Worm (Caenorhabditis elegans) whole organism, L4 larva: Measurements from ENCODE around the gene tag-120.
A peak's percentile ranks its signal among the peaks of the same experiment; 100 is the strongest.

ENCODE experiments used
- F26F4.8 ChIP-seq: fragments of 200-800 bp; sonication (Bioruptor generic); conservative IDR thresholded peaks from 2 replicates; pipeline ENCODE4 v1.3.6; 2022; ENCODE audit warnings: missing genetic modification characterization, missing compliant biosample characterization
- F37D6.2 ChIP-seq: sonication (generic microtip); optimal IDR thresholded peaks from 2 replicates; lab custom pipeline; 2016; ENCODE audit warnings: mild to moderate bottlenecking, missing genetic modification characterization, missing compliant biosample characterization
- F49E8.2 ChIP-seq: sonication (generic microtip); optimal IDR thresholded peaks from 2 replicates; lab custom pipeline; 2016; ENCODE audit warnings: missing compliant biosample characterization, mild to moderate bottlenecking, missing genetic modification characterization, borderline replicate concordance
- T20F7.1 ChIP-seq: fragments of 200-800 bp; sonication (Bioruptor generic); optimal IDR thresholded peaks from 2 replicates; lab custom pipeline; 2018; ENCODE audit warnings: mild to moderate bottlenecking, missing genetic modification characterization, missing compliant biosample characterization
- Y105C5A.15 ChIP-seq: fragments of 200-800 bp; sonication (Bioruptor generic); IDR thresholded peaks from 2 replicates; pipeline ENCODE4 v1.3.6; 2022; ENCODE audit warnings: missing genetic modification characterization, missing compliant biosample characterization
- Y48G9A.11 ChIP-seq: fragments of 200-800 bp; sonication (Bioruptor generic); IDR thresholded peaks from 2 replicates; pipeline ENCODE4 v1.3.6; 2022; ENCODE audit warnings: missing genetic modification reagents, missing genetic modification characterization, missing compliant biosample characterization
- Y5F2A.4 ChIP-seq: fragments of 200-800 bp; sonication (Bioruptor generic); optimal IDR thresholded peaks from 2 replicates; lab custom pipeline; 2018; ENCODE audit warnings: mild to moderate bottlenecking, missing genetic modification characterization, missing compliant biosample characterization
- Y75B8A.6 ChIP-seq: fragments of 200-800 bp; sonication (Bioruptor generic); IDR thresholded peaks from 2 replicates; pipeline ENCODE4 v1.3.6; 2022; ENCODE audit warnings: missing genetic modification reagents, missing genetic modification characterization, missing compliant biosample characterization
- ZK337.2 ChIP-seq: fragments of 200-800 bp; sonication (Bioruptor generic); IDR thresholded peaks from 2 replicates; pipeline ENCODE4 v1.3.6; 2022; ENCODE audit warnings: missing genetic modification reagents, missing genetic modification characterization, missing compliant biosample characterization
- arid-1 ChIP-seq: fragments of 200-800 bp; sonication (Bioruptor generic); conservative IDR thresholded peaks from 2 replicates; pipeline ENCODE4 v1.3.6; 2022; ENCODE audit warnings: missing genetic modification reagents, missing genetic modification characterization, missing compliant biosample characterization
- ceh-32 ChIP-seq: sonication (generic microtip); optimal IDR thresholded peaks from 2 replicates; lab custom pipeline; 2016; ENCODE audit warnings: mild to moderate bottlenecking, missing genetic modification characterization, missing compliant biosample characterization; ENCODE audit not compliant: poor library complexity
- cey-2 ChIP-seq: sonication (generic microtip); optimal IDR thresholded peaks from 3 replicates; lab custom pipeline; 2017; ENCODE audit warnings: missing genetic modification characterization, mild to moderate bottlenecking, missing compliant biosample characterization, antibody characterized with exemption, borderline replicate concordance; ENCODE audit not compliant: insufficient read depth
- ctbp-1 ChIP-seq: fragments of 200-800 bp; sonication (Bioruptor generic); IDR thresholded peaks from 2 replicates; pipeline ENCODE4 v1.3.6; 2022; ENCODE audit warnings: missing genetic modification reagents, missing genetic modification characterization, missing compliant biosample characterization
- daf-19 ChIP-seq: fragments of 200-800 bp; sonication (Bioruptor generic); conservative IDR thresholded peaks from 2 replicates; pipeline ENCODE4 v1.3.6; 2022; ENCODE audit warnings: missing genetic modification characterization, missing compliant biosample characterization
- dmd-6 ChIP-seq: fragments of 200-800 bp; sonication (Bioruptor generic); IDR thresholded peaks from 2 replicates; pipeline ENCODE4 v1.3.6; 2022; ENCODE audit warnings: missing genetic modification reagents, missing genetic modification characterization, missing compliant biosample characterization
- dmd-9 ChIP-seq: fragments of 200-800 bp; sonication (Bioruptor generic); IDR thresholded peaks from 2 replicates; pipeline ENCODE4 v1.3.6; 2022; ENCODE audit warnings: missing genetic modification reagents, missing genetic modification characterization, missing compliant biosample characterization
- fkh-10 ChIP-seq: fragments of 150-350 bp; optimal IDR thresholded peaks from 2 replicates; lab custom pipeline; 2014; ENCODE audit warnings: missing biosample characterization, missing genetic modification reagents, missing genetic modification characterization
- fos-1 ChIP-seq: fragments of 150-350 bp; optimal IDR thresholded peaks from 2 replicates; lab custom pipeline; 2014; ENCODE audit warnings: missing biosample characterization, missing genetic modification characterization
- hif-1 ChIP-seq, 2 experiments: sonication (generic microtip); optimal IDR thresholded peaks; 2 replicates each; lab custom pipeline; 2016 to 2017; ENCODE audit warnings: missing compliant biosample characterization in 2 of 2, missing genetic modification characterization in 2 of 2, missing genetic modification reagents in 2 of 2, missing genotype in 2 of 2, mild to moderate bottlenecking in 1 of 2
- hmg-1.1 ChIP-seq: fragments of 200-800 bp; sonication (Bioruptor generic); IDR thresholded peaks from 2 replicates; pipeline ENCODE4 v1.3.6; 2022; ENCODE audit warnings: missing genetic modification reagents, missing genetic modification characterization, missing compliant biosample characterization
- lim-7 ChIP-seq: fragments of 200-800 bp; sonication (Bioruptor generic); IDR thresholded peaks from 2 replicates; pipeline ENCODE4 v1.3.6; 2022; ENCODE audit warnings: missing genetic modification characterization, missing compliant biosample characterization
- lin-13 ChIP-seq: fragments of 150-350 bp; optimal IDR thresholded peaks from 2 replicates; lab custom pipeline; 2014; ENCODE audit warnings: missing biosample characterization, missing genetic modification reagents, missing genetic modification characterization
- lin-38 ChIP-seq: fragments of 200-800 bp; sonication (Bioruptor generic); IDR thresholded peaks from 2 replicates; pipeline ENCODE4 v1.3.6; 2022; ENCODE audit warnings: missing genetic modification reagents, missing genetic modification characterization, missing compliant biosample characterization
- lin-39 ChIP-seq: fragments of 150-350 bp; optimal IDR thresholded peaks from 2 replicates; lab custom pipeline; 2014; ENCODE audit warnings: missing biosample characterization, missing genetic modification reagents, missing genetic modification characterization
- lir-3 ChIP-seq: sonication (generic microtip); optimal IDR thresholded peaks from 2 replicates; lab custom pipeline; 2016; ENCODE audit warnings: mild to moderate bottlenecking, missing genetic modification characterization, missing compliant biosample characterization
- lsy-2 ChIP-seq, 2 experiments: fragments of 150-350 bp in 1 of 2; sonication (generic microtip) in 1 of 2; optimal IDR thresholded peaks; 2 replicates each; lab custom pipeline; 2014 to 2017; ENCODE audit warnings: missing biosample characterization in 2 of 2, missing genetic modification characterization in 2 of 2
- madf-9 ChIP-seq: fragments of 200-800 bp; sonication (Bioruptor generic); conservative IDR thresholded peaks from 2 replicates; pipeline ENCODE4 v1.3.6; 2022; ENCODE audit warnings: missing genetic modification reagents, missing genetic modification characterization, missing compliant biosample characterization
- nhr-111 ChIP-seq: fragments of 200-800 bp; sonication (Bioruptor generic); optimal IDR thresholded peaks from 2 replicates; lab custom pipeline; 2018; ENCODE audit warnings: mild to moderate bottlenecking, missing genetic modification characterization, missing compliant biosample characterization
- nhr-237 ChIP-seq: sonication (generic microtip); optimal IDR thresholded peaks from 2 replicates; lab custom pipeline; 2017; ENCODE audit warnings: missing biosample characterization, missing genetic modification characterization
- nhr-25 ChIP-seq: sonication (generic microtip); optimal IDR thresholded peaks from 2 replicates; lab custom pipeline; 2017; ENCODE audit warnings: missing genetic modification characterization, mild to moderate bottlenecking, missing compliant biosample characterization, antibody characterized with exemption, moderate library complexity, borderline replicate concordance; ENCODE audit not compliant: insufficient read depth
- nhr-28 ChIP-seq: fragments of 150-350 bp; optimal IDR thresholded peaks from 2 replicates; lab custom pipeline; 2014; ENCODE audit warnings: missing biosample characterization, missing genetic modification characterization
- nhr-41 ChIP-seq: fragments of 200-800 bp; sonication (Bioruptor generic); IDR thresholded peaks from 2 replicates; pipeline ENCODE4 v1.3.6; 2022; ENCODE audit warnings: missing genetic modification reagents, missing genetic modification characterization, missing compliant biosample characterization
- nhr-6 ChIP-seq: fragments of 150-350 bp; optimal IDR thresholded peaks from 2 replicates; lab custom pipeline; 2014; ENCODE audit warnings: missing biosample characterization, missing genetic modification characterization
- nhr-76 ChIP-seq: fragments of 150-350 bp; optimal IDR thresholded peaks from 2 replicates; lab custom pipeline; 2014; ENCODE audit warnings: missing biosample characterization, missing genetic modification characterization
- pha-4 ChIP-seq, 2 experiments: fragments of 150-350 bp in 1 of 2; fragments of 200-800 bp in 1 of 2; sonication (Bioruptor generic) in 1 of 2; IDR thresholded peaks in 1 of 2; optimal IDR thresholded peaks in 1 of 2; 2 replicates each; pipeline versions ENCODE4 v1.3.6 to Lab custom; 2014 to 2022; ENCODE audit warnings: missing genetic modification characterization in 2 of 2, missing genetic modification reagents in 2 of 2, missing biosample characterization in 1 of 2, missing compliant biosample characterization in 1 of 2
- php-3 ChIP-seq: fragments of 200-800 bp; sonication (Bioruptor generic); IDR thresholded peaks from 2 replicates; pipeline ENCODE4 v1.3.6; 2022; ENCODE audit warnings: missing genetic modification reagents, missing genetic modification characterization, missing compliant biosample characterization
- pqm-1 ChIP-seq: sonication (generic microtip); optimal IDR thresholded peaks from 2 replicates; lab custom pipeline; 2017; ENCODE audit warnings: missing biosample characterization, missing genetic modification characterization
- skn-1 ChIP-seq: fragments of 150-350 bp; optimal IDR thresholded peaks from 2 replicates; lab custom pipeline; 2014; ENCODE audit warnings: missing biosample characterization, missing genetic modification characterization
- snpc-1.2 ChIP-seq: fragments of 200-800 bp; sonication (Bioruptor generic); IDR thresholded peaks from 2 replicates; pipeline ENCODE4 v1.3.6; 2022; ENCODE audit warnings: missing genetic modification reagents, missing genetic modification characterization, missing compliant biosample characterization
- snpc-4 ChIP-seq: fragments of 150-350 bp; optimal IDR thresholded peaks from 2 replicates; lab custom pipeline; 2014; ENCODE audit warnings: missing biosample characterization, missing genetic modification characterization
- tag-97 ChIP-seq: fragments of 200-800 bp; sonication (Bioruptor generic); IDR thresholded peaks from 2 replicates; pipeline ENCODE4 v1.3.6; 2022; ENCODE audit warnings: missing genetic modification characterization, missing compliant biosample characterization
- unc-130 ChIP-seq: sonication (generic microtip); optimal IDR thresholded peaks from 2 replicates; lab custom pipeline; 2016; ENCODE audit warnings: missing genetic modification reagents, missing genetic modification characterization, missing compliant biosample characterization
- unc-62 ChIP-seq, 3 experiments: fragments of 150-350 bp in 1 of 3; sonication (generic microtip); optimal IDR thresholded peaks in 2 of 3; peaks in 1 of 3; 1 replicate in 1 of 3; 2 replicates in 2 of 3; lab custom pipeline; 2014 to 2017; ENCODE audit warnings: missing biosample characterization in 3 of 3, missing genetic modification characterization in 3 of 3, missing genetic modification reagents in 3 of 3, missing genotype in 1 of 3
- vab-7 ChIP-seq: fragments of 200-800 bp; sonication (Bioruptor generic); IDR thresholded peaks from 2 replicates; pipeline ENCODE4 v1.3.6; 2022; ENCODE audit warnings: missing genetic modification reagents, missing genetic modification characterization, missing compliant biosample characterization
- zag-1 ChIP-seq: fragments of 150-350 bp; optimal IDR thresholded peaks from 2 replicates; lab custom pipeline; 2014; ENCODE audit warnings: missing biosample characterization, missing genetic modification characterization
- zip-2 ChIP-seq: fragments of 150-350 bp; optimal IDR thresholded peaks from 2 replicates; lab custom pipeline; 2014; ENCODE audit warnings: missing biosample characterization, missing genetic modification characterization

Gene tag-120

DNA sequence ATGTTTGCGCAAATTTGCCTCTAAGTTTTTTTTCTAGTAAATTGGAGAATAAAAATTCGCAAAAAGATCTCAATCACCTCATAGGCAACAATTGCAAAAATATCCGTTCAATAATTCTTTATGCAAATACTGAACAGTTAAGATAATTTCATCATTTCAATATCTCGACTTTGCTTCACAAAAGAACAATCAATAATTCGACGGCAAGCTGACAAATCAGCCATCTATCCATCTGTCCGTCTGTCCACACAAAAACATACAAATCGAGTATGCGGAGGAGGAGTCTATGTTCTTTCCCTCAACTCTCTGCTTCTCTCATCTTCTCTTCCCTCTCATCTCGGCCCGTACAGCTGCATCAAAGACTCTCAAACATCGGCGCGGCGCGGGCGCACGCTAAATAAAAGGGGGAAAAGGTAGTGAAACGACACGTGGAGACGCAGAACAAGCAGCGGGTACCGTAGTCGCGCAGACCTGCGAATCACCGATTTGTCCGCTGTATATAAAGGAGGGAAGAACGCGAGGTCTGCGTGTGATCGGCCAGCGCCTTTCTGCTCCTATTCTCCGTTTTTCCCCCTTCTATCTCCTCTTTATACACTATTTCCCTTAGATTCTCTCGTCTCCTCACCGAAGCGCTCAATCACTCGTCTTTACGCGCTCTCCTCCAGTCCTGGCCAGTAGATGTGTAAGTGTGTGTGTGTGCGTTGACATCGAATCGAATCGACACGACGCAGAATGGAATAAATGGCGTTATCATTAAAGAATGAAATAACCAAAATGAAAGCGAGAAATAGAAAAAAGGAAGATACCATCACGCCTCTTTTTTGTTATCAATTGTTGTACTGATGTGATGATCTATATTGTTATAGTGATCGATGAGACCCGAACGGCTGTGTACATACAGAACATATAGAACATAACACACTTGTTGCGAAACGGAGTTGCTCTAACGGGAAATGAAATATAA, 21.4 kb upstream of the tag-120 start (continued):
- TF ChIP-seq hmg-1.1 (GFP tag; lab: Robert Waterston, UW) (peak; percentile 93), vab-7 (GFP tag; lab: Robert Waterston, UW) (no peak; the same call in 1 of the 2 replicates), nhr-6 (peak; percentile 78), tag-97 (no peak), hif-1 (tag; optimal IDR thresholded peaks at IDR 0.05; lab: Kevin White, UChicago) (peak; percentile 61 to 93), php-3 (GFP tag; lab: Robert Waterston, UW) (peak; percentile 47; the same call in 1 of the 2 replicates), skn-1 (tag; lab: Kevin White, UChicago) (no peak), lir-3 (no peak), ZK337.2 (GFP tag; lab: Robert Waterston, UW) (no peak), lin-38 (GFP tag; lab: Robert Waterston, UW) (peak; percentile 68), nhr-28 (tag; lab: Kevin White, UChicago) (peak; percentile 95), lim-7 (GFP tag; lab: Robert Waterston, UW) (peak; percentile 40; the same call in 1 of the 2 replicates), pqm-1 (peak; percentile 97), Y105C5A.15 (GFP tag; lab: Robert Waterston, UW) (no peak), Y5F2A.4 (GFP tag; lab: Kevin White, UChicago) (peak; percentile 4), nhr-111 (GFP tag; lab: Kevin White, UChicago) (no peak), F49E8.2 (tag; lab: Kevin White, UChicago) (no peak), snpc-4 (no peak), T20F7.1 (peak; percentile 82), zip-2 (tag; lab: Kevin White, UChicago) (no peak), nhr-76 (tag; lab: Kevin White, UChicago) (peak; percentile 48), nhr-25 (peak; percentile 95), ctbp-1 (GFP tag; lab: Robert Waterston, UW) (peak; percentile 94), nhr-237 (tag; lab: Kevin White, UChicago) (peak; percentile 29), Y48G9A.11 (GFP tag; lab: Robert Waterston, UW) (no peak), cey-2 (tag; lab: Kevin White, UChicago) (peak; percentile 76), ceh-32 (tag; lab: Kevin White, UChicago) (no peak), F37D6.2 (tag; lab: Kevin White, UChicago) (peak; percentile 90), madf-9 (peak; percentile 70), pha-4 (GFP tag; IDR thresholded peaks at IDR 0.05; lab: Robert Waterston, UW) (peak; percentile 83), pha-4 (tag; optimal IDR thresholded peaks at IDR 0.05; lab: Kevin White, UChicago) (peak; percentile 70), daf-19 (peak; percentile 61; the same call in 1 of the 2 replicates), unc-130 (GFP tag; lab: Kevin White, UChicago) (no peak), lin-13 (peak; percentile 83), lin-39 (tag; lab: Kevin White, UChicago) (no peak), arid-1 (GFP tag; lab: Robert Waterston, UW) (no peak), dmd-9 (GFP tag; lab: Robert Waterston, UW) (peak; percentile 64; the same call in 1 of the 2 replicates), F26F4.8 (no peak), zag-1 (tag; lab: Kevin White, UChicago) (peak; percentile 35), lsy-2 (tag; optimal IDR thresholded peaks at IDR 0.05; lab: Kevin White, UChicago) (peak; percentile 95 to 98), Y75B8A.6 (no peak; the same call in 1 of the 2 replicates), dmd-6 (peak; percentile 93), fos-1 (peak; percentile 29), snpc-1.2 (GFP tag; lab: Robert Waterston, UW) (no peak), fkh-10 (GFP tag; lab: Kevin White, UChicago) (peak; percentile 89), nhr-41 (no peak), unc-62 (GFP tag; optimal IDR thresholded peaks at IDR 0.05 in 1 of 2; lab: Kevin White, UChicago) (peak; percentile 66 to 99), unc-62 (tag; optimal IDR thresholded peaks at IDR 0.05; lab: Kevin White, UChicago) (peak; percentile 75)
